Fruit fly (Drosophila melanogaster) whole organism, wandering third instar larva: ENCODE measurements around the gene Brf.

Experiments used
- Abd-B ChIP-seq: fragments of >200 bp; optimal IDR thresholded peaks from 2 replicates; lab custom pipeline; 2017; ENCODE audit warnings: missing biosample characterization, missing genetic modification characterization
- CG32264 ChIP-seq: fragments of 200-800 bp; sonication (Bioruptor generic); optimal IDR thresholded peaks from 2 replicates; lab custom pipeline; 2016; ENCODE audit warnings: missing biosample characterization, missing genetic modification characterization
- CG9705 ChIP-seq: fragments of 200-800 bp; sonication (Bioruptor generic); optimal IDR thresholded peaks from 2 replicates; lab custom pipeline; 2018; ENCODE audit warnings: missing biosample characterization, mild to moderate bottlenecking, missing genetic modification characterization
- CrebA ChIP-seq: fragments of 200-800 bp; sonication (Bioruptor generic); optimal IDR thresholded peaks from 2 replicates; lab custom pipeline; 2016; ENCODE audit warnings: missing biosample characterization, mild to moderate bottlenecking, missing genetic modification characterization, borderline replicate concordance
- Dfd ChIP-seq: fragments of >200 bp; optimal IDR thresholded peaks from 2 replicates; lab custom pipeline; 2017; ENCODE audit warnings: missing biosample characterization, missing genetic modification characterization
- HLH106 ChIP-seq: fragments of 200-800 bp; optimal IDR thresholded peaks from 3 replicates; lab custom pipeline; 2019; ENCODE audit warnings: missing biosample characterization, mild to moderate bottlenecking, missing genetic modification characterization, moderate library complexity
- Hnf4 ChIP-seq: fragments of 200-800 bp; sonication (Bioruptor generic); optimal IDR thresholded peaks from 2 replicates; lab custom pipeline; 2016; ENCODE audit warnings: missing biosample characterization, mild to moderate bottlenecking, missing genetic modification characterization
- Hr78 ChIP-seq: fragments of >200 bp; optimal IDR thresholded peaks from 2 replicates; lab custom pipeline; 2017; ENCODE audit warnings: missing biosample characterization, missing genetic modification characterization
- Jra ChIP-seq: sonication (Bioruptor generic); optimal IDR thresholded peaks from 2 replicates; lab custom pipeline; 2016; ENCODE audit warnings: missing biosample characterization, missing genetic modification characterization
- Mio ChIP-seq: sonication (Bioruptor generic); optimal IDR thresholded peaks from 2 replicates; lab custom pipeline; 2016; ENCODE audit warnings: missing biosample characterization, missing genetic modification characterization
- Myc ChIP-seq: fragments of >200 bp; optimal IDR thresholded peaks from 2 replicates; lab custom pipeline; 2017
- N ChIP-seq: fragments of >200 bp; optimal IDR thresholded peaks from 2 replicates; lab custom pipeline; 2018; ENCODE audit warnings: missing biosample characterization, missing external identifiers, missing genetic modification characterization
- OdsH ChIP-seq: fragments of 200-800 bp; sonication (Bioruptor generic); optimal IDR thresholded peaks from 2 replicates; lab custom pipeline; 2016; ENCODE audit warnings: missing biosample characterization, mild to moderate bottlenecking, missing genetic modification characterization
- Rel ChIP-seq, 2 experiments: fragments of 200-800 bp; sonication (Bioruptor generic) in 1 of 2; optimal IDR thresholded peaks; 2 replicates in 1 of 2; 3 replicates in 1 of 2; lab custom pipeline; 2016 to 2019; ENCODE audit warnings: mild to moderate bottlenecking in 2 of 2, missing biosample characterization in 2 of 2, missing genetic modification characterization in 2 of 2, moderate library complexity in 1 of 2
- Sp1 ChIP-seq: fragments of 200-800 bp; sonication (Bioruptor generic); optimal IDR thresholded peaks from 3 replicates; lab custom pipeline; 2019; ENCODE audit warnings: missing biosample characterization, mild to moderate bottlenecking, missing genetic modification characterization, moderate library complexity
- brk ChIP-seq: fragments of 200-800 bp; sonication (Bioruptor generic); optimal IDR thresholded peaks from 2 replicates; lab custom pipeline; 2016; ENCODE audit warnings: missing biosample characterization, mild to moderate bottlenecking, missing genetic modification characterization
- dl ChIP-seq, 2 experiments: fragments of 175-275, 200-275 bp in 1 of 2; fragments of 200-275 bp in 1 of 2; sonication (Bioruptor generic); optimal IDR thresholded peaks; lab custom pipeline; 2018; ENCODE audit warnings: mild to moderate bottlenecking in 2 of 2, missing biosample characterization in 2 of 2, missing genetic modification characterization in 2 of 2, moderate library complexity in 2 of 2; ENCODE audit not compliant: partially characterized antibody in 2 of 2, insufficient read depth in 1 of 2
- dmrt93B ChIP-seq: fragments of 200-800 bp; sonication (Bioruptor generic); optimal IDR thresholded peaks from 2 replicates; lab custom pipeline; 2018; ENCODE audit warnings: missing biosample characterization, mild to moderate bottlenecking, missing genetic modification characterization
- dsf ChIP-seq: sonication (Bioruptor generic); optimal IDR thresholded peaks from 2 replicates; lab custom pipeline; 2016; ENCODE audit warnings: missing biosample characterization, missing genetic modification characterization, borderline replicate concordance
- ey ChIP-seq: fragments of 200-800 bp; sonication (Bioruptor generic); optimal IDR thresholded peaks from 2 replicates; lab custom pipeline; 2016; ENCODE audit warnings: missing biosample characterization, missing genetic modification characterization
- foxo ChIP-seq, 2 experiments: fragments of 200-800 bp; sonication (Bioruptor generic); optimal IDR thresholded peaks; 2 replicates in 1 of 2; 3 replicates in 1 of 2; lab custom pipeline; 2016 to 2017; ENCODE audit warnings: missing biosample characterization in 2 of 2, missing genetic modification characterization in 2 of 2
- h ChIP-seq: fragments of 200-800 bp; sonication (Bioruptor generic); optimal IDR thresholded peaks from 3 replicates; lab custom pipeline; 2016; ENCODE audit warnings: missing biosample characterization, mild to moderate bottlenecking, missing genetic modification characterization
- jim ChIP-seq: fragments of 175-275, 200-325 bp; sonication (Bioruptor generic); optimal IDR thresholded peaks from 2 replicates; lab custom pipeline; 2016; ENCODE audit warnings: missing biosample characterization, mild to moderate bottlenecking, missing genetic modification characterization
- lola ChIP-seq: fragments of >200 bp; optimal IDR thresholded peaks from 2 replicates; lab custom pipeline; 2017; ENCODE audit warnings: missing biosample characterization, missing genetic modification characterization
- pan ChIP-seq: fragments of >200 bp; optimal IDR thresholded peaks from 2 replicates; lab custom pipeline; 2017
- rgr ChIP-seq: fragments of 200-800 bp; sonication (Bioruptor generic); optimal IDR thresholded peaks from 3 replicates; lab custom pipeline; 2016; ENCODE audit warnings: missing biosample characterization, mild to moderate bottlenecking, missing genetic modification characterization
- sage ChIP-seq: fragments of 200-800 bp; sonication (Bioruptor generic); optimal IDR thresholded peaks from 2 replicates; lab custom pipeline; 2016; ENCODE audit warnings: missing biosample characterization, mild to moderate bottlenecking, missing genetic modification characterization
- sv ChIP-seq: fragments of 200-800 bp; sonication (Bioruptor generic); optimal IDR thresholded peaks from 3 replicates; lab custom pipeline; 2016; ENCODE audit warnings: missing biosample characterization, missing genetic modification characterization
- tai ChIP-seq: sonication (Bioruptor generic); optimal IDR thresholded peaks from 2 replicates; lab custom pipeline; 2016; ENCODE audit warnings: missing biosample characterization, missing genetic modification characterization
- usp ChIP-seq: fragments of >200 bp; optimal IDR thresholded peaks from 2 replicates; lab custom pipeline; 2017; ENCODE audit warnings: missing biosample characterization, missing genetic modification characterization
- woc ChIP-seq: sonication (Bioruptor generic); optimal IDR thresholded peaks from 2 replicates; lab custom pipeline; 2016; ENCODE audit warnings: missing biosample characterization, mild to moderate bottlenecking, missing genetic modification characterization

The Brf gene

DNA sequence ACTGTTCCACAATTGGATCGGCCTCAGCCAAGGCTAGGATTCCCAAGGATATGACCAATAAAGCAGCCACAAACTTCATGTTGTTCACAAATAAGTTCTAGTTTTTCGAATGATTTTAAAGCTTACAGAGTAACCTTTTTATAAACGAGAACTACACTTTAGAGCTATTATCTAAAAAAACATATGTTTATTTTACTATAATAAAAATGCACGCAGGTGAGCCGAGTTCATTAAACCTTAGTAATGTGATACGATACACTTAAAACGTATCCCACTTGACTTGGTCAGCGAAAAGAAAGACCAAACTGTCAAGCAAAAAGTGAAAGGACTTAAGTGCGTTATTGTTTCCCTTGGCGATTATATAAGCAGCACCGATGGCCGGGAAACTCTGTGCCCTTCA, 43.2 kb upstream of the Brf start, which contains the start of gene CG44090:
Gene CG44090 (minus strand): TSS at position 101 of the 400 bp plus-strand sequence.
- TF ChIP-seq lola = no peak
- no peak for TF ChIP-seq Mio (GFP tag; lab: Kevin White, UChicago)
- TF ChIP-seq Hnf4 (GFP tag; lab: Kevin White, UChicago) = no peak
- TF ChIP-seq foxo (GFP tag; optimal IDR thresholded peaks at IDR 0.05; lab: Kevin White, UChicago) = no peak
- no peak for TF ChIP-seq Myc (lab: Kevin White, UChicago)
- TF ChIP-seq brk = no peak
- no peak for TF ChIP-seq OdsH (GFP tag; lab: Kevin White, UChicago)
- no peak for TF ChIP-seq dsf (GFP tag; lab: Kevin White, UChicago)
- no peak for TF ChIP-seq dl (GFP tag; optimal IDR thresholded peaks at IDR 0.05; lab: Kevin White, UChicago; ENCODE audit: insufficient read depth in 1 of 2, partially characterized antibody in 2 of 2)
- no peak for TF ChIP-seq jim
- no peak for TF ChIP-seq Rel (GFP tag; optimal IDR thresholded peaks at IDR 0.05; lab: Kevin White, UChicago)
- no peak for TF ChIP-seq Rel (tag; optimal IDR thresholded peaks at IDR 0.05; lab: Kevin White, UChicago)

DNA sequence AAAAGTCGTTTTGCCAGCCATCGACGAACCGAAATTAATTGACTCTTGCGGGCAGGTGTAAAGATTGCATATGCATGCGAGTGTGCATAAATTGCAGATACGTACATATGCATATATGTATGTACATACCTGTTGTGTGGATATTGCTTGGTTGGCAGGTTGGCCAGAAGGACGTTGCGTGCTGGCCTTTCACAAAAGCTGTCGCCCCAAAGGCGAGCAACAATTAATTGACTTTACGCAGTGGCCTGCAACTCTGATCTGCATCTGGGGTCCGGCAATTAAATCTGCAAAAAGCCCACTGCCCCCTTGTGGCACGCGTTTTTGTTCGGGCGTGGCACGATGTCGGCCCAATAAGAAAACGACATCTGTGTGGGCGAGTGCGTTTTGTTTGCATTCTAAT, 42.0 kb upstream of the Brf start:
- no peak for TF ChIP-seq dsf (GFP tag; lab: Kevin White, UChicago)
- TF ChIP-seq Hnf4 (GFP tag; lab: Kevin White, UChicago) = no peak
- TF ChIP-seq Mio (GFP tag; lab: Kevin White, UChicago) = no peak
- no peak for TF ChIP-seq sage
- no peak for TF ChIP-seq jim
- no peak for TF ChIP-seq N (GFP tag; lab: Kevin White, UChicago)
- no peak for TF ChIP-seq CrebA
- TF ChIP-seq usp (GFP tag; lab: Kevin White, UChicago) = no peak
- TF ChIP-seq CG9705 = no peak
- TF ChIP-seq rgr (GFP tag; lab: Kevin White, UChicago) = no peak
- TF ChIP-seq Myc (lab: Kevin White, UChicago) = no peak
- no peak for TF ChIP-seq h (GFP tag; lab: Kevin White, UChicago)
- no peak for TF ChIP-seq lola
- no peak for TF ChIP-seq dmrt93B
- TF ChIP-seq ey = no peak
- TF ChIP-seq CG32264 (GFP tag; lab: Kevin White, UChicago) = no peak
- no peak for TF ChIP-seq woc (GFP tag; lab: Kevin White, UChicago)
- TF ChIP-seq Hr78 (GFP tag; lab: Kevin White, UChicago) = no peak

DNA sequence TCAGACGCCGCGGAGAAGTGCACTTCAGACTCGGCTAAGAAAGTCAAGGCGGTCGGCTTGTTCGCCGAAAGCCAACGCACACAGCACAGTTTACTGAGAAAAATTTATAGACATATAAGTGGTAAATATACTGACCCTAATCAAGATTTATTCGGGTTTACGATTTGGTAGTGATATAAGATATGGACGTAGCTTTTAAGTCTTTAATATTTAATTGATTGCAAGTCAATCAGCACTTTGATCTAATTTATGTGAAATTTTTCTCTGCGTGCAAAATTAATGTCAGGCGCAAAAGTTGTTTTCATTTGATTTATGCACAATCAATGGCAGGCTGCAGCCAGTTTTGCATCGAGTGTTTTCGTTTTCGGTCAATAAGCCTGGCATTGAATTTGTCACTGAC, 39.3 kb upstream of the Brf start:
- TF ChIP-seq Hr78 (GFP tag; lab: Kevin White, UChicago) (no peak), lola (no peak), Myc (lab: Kevin White, UChicago) (no peak), tai (GFP tag; lab: Kevin White, UChicago) (no peak), CrebA (no peak), Rel (GFP tag; optimal IDR thresholded peaks at IDR 0.05; lab: Kevin White, UChicago) (no peak), Rel (tag; optimal IDR thresholded peaks at IDR 0.05; lab: Kevin White, UChicago) (no peak)

DNA sequence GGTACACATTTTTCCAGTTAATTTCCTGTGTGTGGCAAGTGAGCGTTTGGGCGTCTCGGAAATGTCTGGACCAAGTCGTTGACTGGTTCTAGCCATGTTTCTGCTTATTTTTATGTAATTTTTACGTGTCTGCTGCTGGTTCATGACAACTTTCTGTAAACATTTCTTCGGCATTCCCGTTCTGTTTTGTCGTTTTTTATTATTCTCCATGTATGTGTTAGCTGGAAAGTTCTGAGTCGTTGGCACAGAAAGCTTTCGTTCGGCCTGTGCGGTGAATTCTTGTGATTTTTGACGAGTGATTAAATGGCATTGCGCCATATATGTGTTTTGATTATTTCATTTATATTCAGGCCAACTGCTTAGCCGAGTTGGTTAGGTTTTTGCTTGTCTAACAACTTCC, 35.1 kb upstream of the Brf start:
- TF ChIP-seq Sp1 (GFP tag; lab: Kevin White, UChicago) = no peak
- no peak for TF ChIP-seq sv (GFP tag; lab: Kevin White, UChicago)
- no peak for TF ChIP-seq woc (GFP tag; lab: Kevin White, UChicago)
- no peak for TF ChIP-seq Rel (GFP tag; optimal IDR thresholded peaks at IDR 0.05; lab: Kevin White, UChicago)
- TF ChIP-seq Rel (tag; optimal IDR thresholded peaks at IDR 0.05; lab: Kevin White, UChicago) = no peak
- TF ChIP-seq dmrt93B = no peak
- TF ChIP-seq lola = no peak
- no peak for TF ChIP-seq brk
- no peak for TF ChIP-seq dl (GFP tag; optimal IDR thresholded peaks at IDR 0.05; lab: Kevin White, UChicago; ENCODE audit: insufficient read depth in 1 of 2, partially characterized antibody in 2 of 2)
- no peak for TF ChIP-seq pan
- TF ChIP-seq Hnf4 (GFP tag; lab: Kevin White, UChicago) = no peak
- no peak for TF ChIP-seq CG32264 (GFP tag; lab: Kevin White, UChicago)
- TF ChIP-seq HLH106 = no peak
- TF ChIP-seq Abd-B = no peak
- TF ChIP-seq, all 38 proteins: peak for 0

DNA sequence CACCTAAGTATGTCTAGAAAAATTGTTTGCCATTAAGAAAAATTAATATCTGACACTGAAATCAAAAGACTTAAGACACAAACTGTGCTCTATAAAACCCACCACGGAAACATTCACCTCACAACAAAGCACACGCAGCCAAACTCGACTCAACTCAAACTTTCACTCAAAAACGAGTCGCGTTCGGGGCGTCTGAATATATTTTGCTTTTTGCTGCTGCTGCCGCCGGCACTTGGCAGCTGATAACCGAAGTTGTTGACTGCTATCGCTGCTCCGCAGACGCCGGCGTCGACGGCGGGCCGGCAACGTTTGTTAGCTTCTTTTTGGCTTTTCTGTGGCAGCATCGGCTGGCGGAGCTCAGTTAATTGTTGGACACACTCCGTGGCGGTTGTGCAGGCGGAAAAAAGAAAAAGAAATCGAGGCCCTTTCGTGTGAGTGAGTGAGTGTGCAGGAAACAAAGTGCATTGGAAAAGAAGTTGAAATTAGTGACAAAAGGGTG, 34.3 kb upstream of the Brf start, which contains the start of gene cysu:
Gene cysu (plus strand): TSS at position 352 of the 499 bp plus-strand sequence.
- TF ChIP-seq Rel (GFP tag; optimal IDR thresholded peaks at IDR 0.05; lab: Kevin White, UChicago) = no peak
- TF ChIP-seq Rel (tag; optimal IDR thresholded peaks at IDR 0.05; lab: Kevin White, UChicago) = no peak
- TF ChIP-seq Myc (lab: Kevin White, UChicago) = no peak
- TF ChIP-seq Dfd (GFP tag; lab: Kevin White, UChicago) = no peak
- TF ChIP-seq sage = no peak
- TF ChIP-seq Jra (GFP tag; lab: Kevin White, UChicago) = no peak
- no peak for TF ChIP-seq woc (GFP tag; lab: Kevin White, UChicago)
